Worm (Caenorhabditis elegans) whole organism, L4/young adult: ENCODE measurements around the gene F18A11.3.

Source experiments
- W03F9.2 ChIP-seq: fragments of 150-350 bp; optimal IDR thresholded peaks from 2 replicates; lab custom pipeline; 2014; ENCODE audit warnings: missing biosample characterization, missing genetic modification characterization
- dao-5 ChIP-seq: sonication (generic microtip); optimal IDR thresholded peaks from 2 replicates; lab custom pipeline; 2016; ENCODE audit warnings: missing genotype, missing genetic modification characterization, moderate library complexity, missing compliant biosample characterization
- him-1 ChIP-seq: sonication (generic microtip); optimal IDR thresholded peaks from 2 replicates; lab custom pipeline; 2016; ENCODE audit warnings: missing genotype, missing genetic modification reagents, missing genetic modification characterization, missing compliant biosample characterization

DNA sequence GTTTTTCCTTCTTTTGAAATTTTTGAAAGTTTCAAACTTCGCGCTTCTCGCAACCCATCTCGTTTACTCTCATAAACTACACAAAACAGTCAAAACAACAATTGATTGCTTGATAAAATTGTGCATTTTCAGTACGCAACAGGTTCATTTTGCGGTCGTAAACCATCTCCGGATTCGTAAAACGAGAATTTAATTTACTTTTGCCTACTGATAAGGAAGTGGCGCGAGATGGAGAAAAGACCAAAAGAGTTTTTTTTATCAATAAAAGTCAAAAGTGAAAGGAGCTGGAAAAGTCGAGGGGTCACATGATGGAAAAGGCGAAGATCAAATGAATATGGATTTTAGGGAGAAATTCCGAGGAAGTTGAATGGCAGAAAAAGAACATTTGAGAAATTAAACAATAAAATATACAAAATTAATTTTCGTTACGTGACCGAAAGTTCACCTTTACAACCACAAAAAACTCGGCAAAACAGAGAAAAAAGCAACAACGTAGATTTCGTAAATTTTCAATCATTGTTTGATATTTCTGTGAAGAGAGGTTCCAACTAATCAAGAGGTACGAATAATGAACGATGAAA lies 42.3 kb upstream of the F18A11.3 start, which contains the start of gene F42G4.6:
- TF ChIP-seq W03F9.2 (no peak), dao-5 (tag; lab: Kevin White, UChicago) (no peak), him-1 (tag; lab: Kevin White, UChicago) (no peak)
